Fruit fly (Drosophila melanogaster): ENCODE measurements around the gene CG16713.

The CG16713 gene

DNA sequence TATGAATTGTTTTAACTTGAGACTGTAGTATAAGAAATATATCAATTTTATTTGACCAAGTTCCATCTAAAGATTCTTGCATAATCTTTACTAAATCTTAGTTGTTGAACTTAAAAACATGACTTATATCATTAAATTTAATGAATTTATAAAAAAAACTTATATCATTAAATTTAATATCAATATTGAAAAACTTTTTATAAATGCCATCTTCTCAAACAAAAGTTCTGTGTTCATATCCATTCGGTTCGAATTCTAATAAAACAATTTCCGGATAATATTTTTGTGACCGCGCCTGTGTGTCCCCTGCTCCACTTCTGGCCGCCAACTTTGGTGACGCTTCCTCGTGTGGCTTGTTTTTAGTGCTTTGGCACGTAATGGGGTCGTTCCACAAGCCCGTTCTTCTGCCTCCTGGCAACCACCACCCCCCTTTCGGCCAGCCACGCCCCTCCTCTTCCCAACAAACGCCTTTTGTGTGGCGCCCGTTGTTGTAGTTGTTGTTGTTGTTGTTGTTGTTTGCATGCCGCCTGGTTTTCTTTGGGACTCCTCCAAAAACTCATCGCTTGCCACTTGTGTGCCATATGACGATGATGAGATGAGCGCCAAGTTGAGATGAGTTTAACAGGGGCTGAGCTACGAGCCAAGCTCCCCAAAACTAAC, 41.9 kb upstream of the CG16713 start (continued):
- TF ChIP-seq CG16779 (tag; optimal IDR thresholded peaks at IDR 0.05) (no peak), fd59A (GFP tag; optimal IDR thresholded peaks at IDR 0.05) (no peak), CG11294 (GFP tag; IDR thresholded peaks at IDR 0.05) (no peak), vri (GFP tag; optimal IDR thresholded peaks at IDR 0.05) (no peak), Sox102F (GFP tag; optimal IDR thresholded peaks at IDR 0.05) (no peak), Lpt (GFP tag; optimal IDR thresholded peaks at IDR 0.05) (no peak), CG3032 (tag; optimal IDR thresholded peaks at IDR 0.05) (peak; percentile 4), Smox (GFP tag; optimal IDR thresholded peaks at IDR 0.05) (no peak), cyc (GFP tag; optimal IDR thresholded peaks at IDR 0.05) (no peak), Eip93F (GFP tag; optimal IDR thresholded peaks at IDR 0.05) (no peak), lz (GFP tag; optimal IDR thresholded peaks at IDR 0.05) (no peak), acj6 (GFP tag; optimal IDR thresholded peaks at IDR 0.05) (peak; percentile 10), CG10669 (GFP tag; optimal IDR thresholded peaks at IDR 0.05) (no peak), Hr38 (GFP tag; optimal IDR thresholded peaks at IDR 0.05) (no peak), pdm3 (GFP tag; optimal IDR thresholded peaks at IDR 0.05) (no peak), fd85E (GFP tag; optimal IDR thresholded peaks at IDR 0.05) (no peak), svp (GFP tag) (peak; percentile 56), esn (GFP tag; optimal IDR thresholded peaks at IDR 0.05) (no peak), CG6276 (GFP tag; optimal IDR thresholded peaks at IDR 0.05) (peak; percentile 36), CG7368 (GFP tag; optimal IDR thresholded peaks at IDR 0.05) (no peak), Eip78C (GFP tag) (peak; percentile 81), CG11762 (GFP tag; optimal IDR thresholded peaks at IDR 0.05; ENCODE audit: insufficient read depth) (no peak), CG9139 (GFP tag; optimal IDR thresholded peaks at IDR 0.05) (no peak), Sox15 (GFP tag; optimal IDR thresholded peaks at IDR 0.05) (no peak), Ets96B (tag; optimal IDR thresholded peaks at IDR 0.05) (peak; percentile 27), Ets21C (GFP tag; optimal IDR thresholded peaks at IDR 0.05) (no peak), CG8119 (GFP tag; IDR thresholded peaks at IDR 0.05) (no peak), CG11902 (GFP tag; optimal IDR thresholded peaks at IDR 0.05) (no peak)

DNA sequence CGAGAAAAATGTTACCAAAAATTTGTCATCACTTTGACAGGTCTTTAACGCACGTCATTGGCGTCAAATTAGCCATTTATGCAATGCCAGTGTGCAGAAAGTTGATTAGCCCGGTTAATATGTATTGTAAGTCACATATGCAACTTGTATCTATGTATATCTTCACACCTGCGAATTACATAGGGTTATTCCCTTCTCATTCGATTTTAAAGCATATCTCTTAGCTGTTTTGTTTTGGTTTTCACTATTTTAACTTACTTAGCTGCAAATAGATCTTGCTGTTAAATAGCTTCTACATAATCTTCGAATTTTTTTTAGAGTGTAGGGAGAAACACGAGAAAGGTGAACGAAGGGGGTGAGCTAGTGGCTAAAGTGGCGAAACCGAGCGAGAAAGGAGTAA, 35.8 kb upstream of the CG16713 start:
- TF ChIP-seq Sox14 (GFP tag; optimal IDR thresholded peaks at IDR 0.05), result no peak
- TF ChIP-seq CG15336 (GFP tag; IDR thresholded peaks at IDR 0.05), result peak; percentile 62
- peak; percentile 85 for TF ChIP-seq Hr4 (GFP tag; optimal IDR thresholded peaks at IDR 0.05)
- peak; percentile 44 for TF ChIP-seq Lpt (GFP tag; optimal IDR thresholded peaks at IDR 0.05)
- TF ChIP-seq CG4318 (GFP tag; optimal IDR thresholded peaks at IDR 0.05), result peak; percentile 74
- peak; percentile 1 for TF ChIP-seq CG10631 (GFP tag; optimal IDR thresholded peaks at IDR 0.05)
- TF ChIP-seq pdm3 (GFP tag; optimal IDR thresholded peaks at IDR 0.05), result peak; percentile 0
- TF ChIP-seq Eip78C (GFP tag), result peak; percentile 48
- no peak for TF ChIP-seq topi (GFP tag; optimal IDR thresholded peaks at IDR 0.05)
- TF ChIP-seq eg (GFP tag; IDR thresholded peaks at IDR 0.05), result 0 out of 3 replicates have a peak, but pooled peaks have one; percentile 43
- peak; percentile 74 for TF ChIP-seq dac (GFP tag; optimal IDR thresholded peaks at IDR 0.05)
- peak; percentile 74 for TF ChIP-seq CG6276 (GFP tag; optimal IDR thresholded peaks at IDR 0.05)
- TF ChIP-seq salr (GFP tag; optimal IDR thresholded peaks at IDR 0.05), result peak in 1 of 2 experiments; percentile 42
- peak; percentile 71 for TF ChIP-seq CG8119 (GFP tag; IDR thresholded peaks at IDR 0.05)
- no peak for TF ChIP-seq CG8632 (GFP tag; optimal IDR thresholded peaks at IDR 0.05)
- TF ChIP-seq Eip75B (GFP tag; optimal IDR thresholded peaks at IDR 0.05), result no peak
- TF ChIP-seq CG8319 (GFP tag; optimal IDR thresholded peaks at IDR 0.05), result no peak
- no peak for TF ChIP-seq CG6163 (GFP tag; IDR thresholded peaks at IDR 0.05)
- TF ChIP-seq CG32006 (GFP tag; optimal IDR thresholded peaks at IDR 0.05), result peak; percentile 90
- TF ChIP-seq CG3919 (GFP tag; optimal IDR thresholded peaks at IDR 0.05), result peak; percentile 13
- no peak for TF ChIP-seq Smox (GFP tag; optimal IDR thresholded peaks at IDR 0.05)
